Worm (Caenorhabditis elegans): ENCODE data around the gene B0281.4.

ce11 chrII:2292549-2292948 is 6.1 kb downstream of the B0281.4 start:
- no peak for TF ChIP-seq ztf-11 (tag; optimal IDR thresholded peaks at IDR 0.05)
- no peak for TF ChIP-seq lin-39 (tag; optimal IDR thresholded peaks at IDR 0.05)
- TF ChIP-seq jun-1 (tag; optimal IDR thresholded peaks at IDR 0.05): no peak
- no peak for TF ChIP-seq fkh-10 (GFP tag; optimal IDR thresholded peaks at IDR 0.05)
- TF ChIP-seq mml-1 (tag; optimal IDR thresholded peaks at IDR 0.05): no peak
- no peak for TF ChIP-seq skn-1 (tag; optimal IDR thresholded peaks at IDR 0.05)
- no peak for TF ChIP-seq elt-3 (tag; optimal IDR thresholded peaks at IDR 0.05)
- no peak for TF ChIP-seq unc-62 (GFP tag; optimal IDR thresholded peaks at IDR 0.05)
- TF ChIP-seq nhr-25 (tag; optimal IDR thresholded peaks at IDR 0.05): no peak
- TF ChIP-seq sea-2 (GFP tag; optimal IDR thresholded peaks at IDR 0.05): no peak
- no peak for TF ChIP-seq ama-1 (optimal IDR thresholded peaks at IDR 0.05)
- TF ChIP-seq pqm-1 (tag; optimal IDR thresholded peaks at IDR 0.05): peak; percentile 1
